Fruit fly (Drosophila melanogaster) ovary, adult (tissue): ENCODE data around the gene CG32806.

Source experiments
- CG17801 ChIP-seq: fragments of 200-800 bp; optimal IDR thresholded peaks from 2 replicates; lab custom pipeline; 2019; ENCODE audit warnings: missing biosample characterization, mild to moderate bottlenecking, missing genetic modification characterization, moderate library complexity; ENCODE audit not compliant: partially characterized antibody

CG32806 gene

DNA sequence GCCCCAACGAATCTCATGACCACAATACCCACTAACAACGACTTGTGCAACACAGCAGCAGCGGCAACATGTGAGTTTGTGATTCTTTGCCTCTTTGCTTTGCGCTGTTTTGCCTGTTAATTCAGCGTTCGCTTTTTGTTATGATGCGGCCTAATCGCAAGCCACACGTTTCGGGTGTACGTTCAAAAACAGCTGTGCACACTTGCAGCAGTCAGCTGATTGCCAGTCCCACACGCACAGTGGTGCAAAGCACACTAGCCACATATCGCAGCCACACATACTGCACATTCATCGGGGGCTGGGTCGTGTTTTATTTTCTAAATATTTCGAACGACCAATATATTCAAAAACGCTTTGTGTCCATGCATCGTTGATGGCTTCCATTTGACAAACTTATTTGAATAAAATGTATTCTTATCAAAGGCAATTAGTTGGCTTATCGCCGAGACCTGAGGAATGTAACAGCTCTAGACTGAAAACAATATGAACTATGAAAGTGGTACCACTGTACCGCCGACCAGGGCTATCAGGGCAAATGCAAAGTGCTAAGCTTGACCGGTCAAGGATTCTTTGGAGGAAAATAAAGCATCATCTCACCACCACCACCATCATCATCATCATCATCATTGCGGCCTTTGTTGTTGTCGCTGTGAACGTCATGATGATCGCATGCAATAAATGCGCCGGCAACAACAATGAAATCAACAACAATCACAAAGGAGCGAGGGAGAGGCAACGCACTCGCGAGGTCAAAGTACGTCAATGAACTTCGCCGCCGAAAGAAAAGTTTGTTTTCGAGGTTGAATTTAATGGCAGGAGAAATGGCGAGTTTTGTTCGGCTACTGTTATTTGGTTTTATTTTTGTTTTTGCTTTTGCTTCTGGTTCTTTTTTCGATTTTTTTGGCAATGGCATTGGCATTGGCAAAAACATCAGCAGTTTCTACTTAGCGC lies 36.8 kb downstream of the CG32806 start:
- peak; percentile 35 for TF ChIP-seq CG17801 (GFP tag; lab: Kevin White, UChicago)

DNA sequence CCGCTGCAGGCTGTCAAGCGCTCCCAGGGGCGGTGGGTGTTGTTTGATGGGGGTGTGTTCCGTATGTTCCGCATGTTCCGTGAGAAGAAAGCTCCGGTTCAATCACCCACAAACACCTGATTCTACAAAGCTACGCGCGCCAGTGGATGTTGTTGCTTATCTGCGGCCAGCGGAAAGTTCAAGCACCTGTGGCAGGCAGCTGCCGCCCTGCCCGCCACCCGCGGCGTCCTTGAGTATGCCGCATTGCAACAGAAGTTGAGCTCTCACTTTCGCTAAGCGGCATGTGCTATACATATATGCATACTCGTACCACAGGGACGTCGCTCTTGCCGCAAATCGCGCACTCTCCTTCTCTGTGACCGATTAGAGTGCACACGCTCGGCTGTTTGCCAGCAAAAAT lies 38.7 kb downstream of the CG32806 start:
- TF ChIP-seq CG17801 (GFP tag; lab: Kevin White, UChicago) = no peak

- TF ChIP-seq CG17801 (GFP tag; lab: Kevin White, UChicago) = peak; percentile 98
These were observed 41.2 kb downstream of the CG32806 start for dm6 chrX:1830396-1831218.

dm6 chrX:1831219-1831555 lies 41.8 kb downstream of the CG32806 start:
- no peak for TF ChIP-seq CG17801 (GFP tag; lab: Kevin White, UChicago)

DNA sequence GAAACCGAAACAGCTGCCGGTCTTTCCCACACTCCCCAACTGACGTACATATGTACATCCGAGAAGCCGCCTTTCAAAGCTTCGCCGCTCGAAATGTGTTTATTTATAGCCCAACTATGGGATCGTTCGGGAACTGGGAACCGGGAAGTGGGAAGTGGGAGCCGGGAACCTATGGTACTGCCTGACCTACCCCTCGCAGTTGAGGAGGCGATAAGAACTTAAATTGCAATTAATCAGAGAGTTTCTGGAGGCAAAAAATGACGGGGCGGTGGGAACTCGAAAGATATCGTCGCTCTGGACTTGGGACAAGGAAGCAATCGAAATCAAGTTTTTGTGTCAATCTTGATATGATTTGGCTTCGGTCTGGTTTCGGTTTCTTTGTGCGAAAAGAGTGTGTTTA lies 43.3 kb downstream of the CG32806 start:
- TF ChIP-seq CG17801 (GFP tag; lab: Kevin White, UChicago) = no peak

- peak; percentile 74 for TF ChIP-seq CG17801 (GFP tag; lab: Kevin White, UChicago)
These were observed 45.5 kb downstream of the CG32806 start for dm6 chrX:1834702-1835376.
